Worm (Caenorhabditis elegans) whole organism, L1 larva: Measurements from ENCODE around the gene ttll-4.
A peak's percentile ranks its signal among the peaks of the same experiment; 100 is the strongest.

ENCODE experiments used
- F16B12.6 ChIP-seq: fragments of 150-350 bp; optimal IDR thresholded peaks from 2 replicates; lab custom pipeline; 2014; ENCODE audit warnings: missing biosample characterization, missing genetic modification characterization
- ceh-8 ChIP-seq: fragments of 200-800 bp; sonication (Bioruptor generic); optimal IDR thresholded peaks from 2 replicates; lab custom pipeline; 2018; ENCODE audit warnings: mild to moderate bottlenecking, missing genetic modification characterization, moderate library complexity, missing compliant biosample characterization
- ceh-82 ChIP-seq, 3 experiments: fragments of 150-350 bp in 1 of 3; sonication (generic microtip) in 2 of 3; optimal IDR thresholded peaks; 2 replicates each; lab custom pipeline; 2014 to 2017; ENCODE audit warnings: missing biosample characterization in 3 of 3, missing genetic modification characterization in 3 of 3
- ces-1 ChIP-seq: fragments of 150-350 bp; optimal IDR thresholded peaks from 2 replicates; lab custom pipeline; 2014; ENCODE audit warnings: missing biosample characterization, missing genetic modification reagents, missing genetic modification characterization
- dpl-1 ChIP-seq, 3 experiments: fragments of 150-350 bp in 2 of 3; sonication (generic microtip) in 1 of 3; optimal IDR thresholded peaks; 2 replicates each; lab custom pipeline; 2014 to 2017; ENCODE audit warnings: missing biosample characterization in 3 of 3, missing genetic modification characterization in 3 of 3, missing genetic modification reagents in 3 of 3
- dsc-1 ChIP-seq: sonication (generic microtip); optimal IDR thresholded peaks from 2 replicates; lab custom pipeline; 2016; ENCODE audit warnings: mild to moderate bottlenecking, missing genetic modification characterization, missing compliant biosample characterization
- efl-1 ChIP-seq, 4 experiments: fragments of 150-350 bp; optimal IDR thresholded peaks in 3 of 4; peaks in 1 of 4; 1 replicate in 1 of 4; 2 replicates in 3 of 4; lab custom pipeline; 2014; ENCODE audit warnings: missing biosample characterization in 2 of 4, missing genetic modification characterization in 2 of 4, missing genetic modification reagents in 2 of 4
- egl-13 ChIP-seq: sonication (generic microtip); optimal IDR thresholded peaks from 2 replicates; lab custom pipeline; 2016; ENCODE audit warnings: missing genotype, missing genetic modification reagents, missing genetic modification characterization, missing compliant biosample characterization
- elt-2 ChIP-seq: sonication (generic microtip); optimal IDR thresholded peaks from 2 replicates; lab custom pipeline; 2016; ENCODE audit warnings: missing genetic modification characterization, mild to moderate bottlenecking, inconsistent platforms, missing compliant biosample characterization, missing genetic modification reagents
- fkh-10 ChIP-seq: sonication (generic microtip); optimal IDR thresholded peaks from 2 replicates; lab custom pipeline; 2017; ENCODE audit warnings: missing biosample characterization, missing genetic modification reagents, missing genetic modification characterization
- fkh-8 ChIP-seq: sonication (generic microtip); optimal IDR thresholded peaks from 2 replicates; lab custom pipeline; 2016; ENCODE audit warnings: mild to moderate bottlenecking, missing genetic modification characterization, missing compliant biosample characterization
- grh-1 ChIP-seq: fragments of 200-800 bp; sonication (Bioruptor generic); IDR thresholded peaks from 2 replicates; pipeline ENCODE4 v1.3.6; 2022; ENCODE audit warnings: missing genetic modification reagents, missing genetic modification characterization, missing compliant biosample characterization
- hlh-4 ChIP-seq: sonication (generic microtip); optimal IDR thresholded peaks from 2 replicates; lab custom pipeline; 2016; ENCODE audit warnings: mild to moderate bottlenecking, missing genetic modification characterization, missing compliant biosample characterization
- irx-1 ChIP-seq: sonication (generic microtip); optimal IDR thresholded peaks from 2 replicates; lab custom pipeline; 2016; ENCODE audit warnings: missing genetic modification characterization, missing compliant biosample characterization
- lin-14 ChIP-seq: fragments of 200-800 bp; sonication (Bioruptor generic); optimal IDR thresholded peaks from 2 replicates; lab custom pipeline; 2018; ENCODE audit warnings: mild to moderate bottlenecking, missing genetic modification characterization, moderate library complexity, missing compliant biosample characterization
- lin-15B ChIP-seq: fragments of 150-350 bp; sonication (generic microtip); optimal IDR thresholded peaks from 3 replicates; lab custom pipeline; 2014; ENCODE audit warnings: missing biosample characterization, missing genetic modification characterization
- lin-35 ChIP-seq, 2 experiments: fragments of 150-350 bp; optimal IDR thresholded peaks; 2 replicates each; lab custom pipeline; 2014; ENCODE audit warnings: missing biosample characterization in 2 of 2, missing genetic modification characterization in 2 of 2, missing genetic modification reagents in 2 of 2
- lir-3 ChIP-seq: sonication (generic microtip); optimal IDR thresholded peaks from 2 replicates; lab custom pipeline; 2016; ENCODE audit warnings: mild to moderate bottlenecking, missing genetic modification characterization, moderate library complexity, missing compliant biosample characterization; ENCODE audit not compliant: poor library complexity
- lsy-2 ChIP-seq, 2 experiments: fragments of 150-350 bp; optimal IDR thresholded peaks; 2 replicates each; lab custom pipeline; 2014; ENCODE audit warnings: missing biosample characterization in 2 of 2, missing genetic modification characterization in 2 of 2
- mab-9 ChIP-seq: fragments of 200-800 bp; sonication (Bioruptor generic); IDR thresholded peaks from 2 replicates; pipeline ENCODE4 v1.3.6; 2022; ENCODE audit warnings: missing genetic modification reagents, missing genetic modification characterization, missing compliant biosample characterization
- mdl-1 ChIP-seq, 2 experiments: fragments of 150-350 bp; optimal IDR thresholded peaks; 2 replicates each; lab custom pipeline; 2014 to 2017; ENCODE audit warnings: missing biosample characterization in 2 of 2, missing genetic modification characterization in 2 of 2, inconsistent platforms in 1 of 2
- mep-1 ChIP-seq: fragments of 150-350 bp; optimal IDR thresholded peaks from 2 replicates; lab custom pipeline; 2014; ENCODE audit warnings: missing biosample characterization, missing genetic modification characterization
- nhr-19 ChIP-seq: fragments of 200-800 bp; sonication (Bioruptor generic); conservative IDR thresholded peaks from 2 replicates; pipeline ENCODE4 v1.3.6; 2022; ENCODE audit warnings: missing genetic modification characterization, missing compliant biosample characterization
- nhr-237 ChIP-seq: fragments of 150-350 bp; optimal IDR thresholded peaks from 2 replicates; lab custom pipeline; 2014; ENCODE audit warnings: missing biosample characterization, missing genetic modification characterization
- nhr-47 ChIP-seq: sonication (generic microtip); optimal IDR thresholded peaks from 2 replicates; lab custom pipeline; 2016; ENCODE audit warnings: mild to moderate bottlenecking, missing genetic modification characterization, moderate library complexity, missing compliant biosample characterization
- nhr-71 ChIP-seq: sonication (generic microtip); optimal IDR thresholded peaks from 2 replicates; lab custom pipeline; 2016; ENCODE audit warnings: mild to moderate bottlenecking, missing genetic modification characterization, moderate library complexity, missing compliant biosample characterization
- nhr-84 ChIP-seq: sonication (generic microtip); optimal IDR thresholded peaks from 2 replicates; lab custom pipeline; 2017; ENCODE audit warnings: missing biosample characterization, missing genetic modification characterization
- pax-3 ChIP-seq: fragments of 200-800 bp; sonication (Bioruptor generic); optimal IDR thresholded peaks from 2 replicates; lab custom pipeline; 2018; ENCODE audit warnings: mild to moderate bottlenecking, missing genetic modification characterization, moderate library complexity, missing compliant biosample characterization
- pqm-1 ChIP-seq: sonication (generic microtip); optimal IDR thresholded peaks from 3 replicates; lab custom pipeline; 2017; ENCODE audit warnings: missing biosample characterization, missing genetic modification characterization
- rnt-1 ChIP-seq: sonication (generic microtip); optimal IDR thresholded peaks from 2 replicates; lab custom pipeline; 2016; ENCODE audit warnings: mild to moderate bottlenecking, missing genetic modification characterization, moderate library complexity, missing compliant biosample characterization
- skn-1 ChIP-seq: fragments of 150-350 bp; optimal IDR thresholded peaks from 2 replicates; lab custom pipeline; 2014; ENCODE audit warnings: missing biosample characterization, missing genetic modification characterization
- snpc-4 ChIP-seq: fragments of 150-350 bp; optimal IDR thresholded peaks from 2 replicates; lab custom pipeline; 2014; ENCODE audit warnings: missing biosample characterization, missing genetic modification characterization
- snu-23 ChIP-seq: sonication (generic microtip); optimal IDR thresholded peaks from 2 replicates; lab custom pipeline; 2016; ENCODE audit warnings: missing genetic modification characterization, missing compliant biosample characterization
- sox-4 ChIP-seq: sonication (generic microtip); optimal IDR thresholded peaks from 2 replicates; lab custom pipeline; 2016; ENCODE audit warnings: missing genetic modification characterization, missing compliant biosample characterization
- swsn-7 ChIP-seq: sonication (generic microtip); optimal IDR thresholded peaks from 2 replicates; lab custom pipeline; 2016; ENCODE audit warnings: missing genetic modification characterization, missing compliant biosample characterization
- tbx-2 ChIP-seq: sonication (generic microtip); optimal IDR thresholded peaks from 2 replicates; lab custom pipeline; 2016; ENCODE audit warnings: missing genetic modification characterization, missing compliant biosample characterization
- tlp-1 ChIP-seq: fragments of 150-350 bp; optimal IDR thresholded peaks from 2 replicates; lab custom pipeline; 2014; ENCODE audit warnings: missing biosample characterization, missing genetic modification characterization
- unc-130 ChIP-seq: fragments of 150-350 bp; optimal IDR thresholded peaks from 2 replicates; lab custom pipeline; 2017; ENCODE audit warnings: missing biosample characterization, missing genetic modification characterization, inconsistent platforms
- unc-30 ChIP-seq: sonication (generic microtip); optimal IDR thresholded peaks from 2 replicates; lab custom pipeline; 2017; ENCODE audit warnings: missing biosample characterization, missing genetic modification characterization
- unc-86 ChIP-seq: sonication (generic microtip); optimal IDR thresholded peaks from 2 replicates; lab custom pipeline; 2016; ENCODE audit warnings: missing genetic modification characterization, missing compliant biosample characterization
- vab-15 ChIP-seq: sonication (generic microtip); optimal IDR thresholded peaks from 2 replicates; lab custom pipeline; 2017; ENCODE audit warnings: missing genotype, mild to moderate bottlenecking, missing genetic modification characterization, missing compliant biosample characterization
- ztf-11 ChIP-seq, 2 experiments: sonication (generic microtip); optimal IDR thresholded peaks; 2 replicates each; lab custom pipeline; 2016 to 2017; ENCODE audit warnings: missing genetic modification characterization in 2 of 2, missing biosample characterization in 1 of 2, missing compliant biosample characterization in 1 of 2
- ztf-4 ChIP-seq: fragments of 150-350 bp; optimal IDR thresholded peaks from 2 replicates; lab custom pipeline; 2014; ENCODE audit warnings: missing biosample characterization, missing genetic modification characterization

Gene ttll-4

DNA sequence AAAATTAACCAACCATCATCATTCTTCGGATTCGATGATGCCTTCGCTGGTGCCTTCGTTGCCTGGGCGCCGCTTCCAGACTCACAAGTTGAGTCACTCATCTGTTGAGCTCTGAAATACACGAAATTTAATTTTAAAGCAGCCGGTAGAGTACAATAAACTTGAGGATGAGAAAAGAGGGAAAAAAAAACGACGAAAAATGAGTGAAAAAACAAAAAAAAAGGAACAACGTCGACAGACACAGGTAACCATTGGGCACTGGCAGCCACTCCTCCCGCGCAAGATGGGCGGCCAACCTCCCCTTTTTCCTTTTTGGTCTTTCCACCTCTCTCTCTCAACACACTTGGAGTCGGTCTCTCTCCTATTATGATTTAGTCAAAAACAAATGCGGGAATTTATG lies 22.7 kb downstream of the ttll-4 start, which contains the start of gene K08E5.1 (continued):
- TF ChIP-seq egl-13 (tag; lab: Kevin White, UChicago), result no peak
- no peak for TF ChIP-seq grh-1 (GFP tag; lab: Robert Waterston, UW)

DNA sequence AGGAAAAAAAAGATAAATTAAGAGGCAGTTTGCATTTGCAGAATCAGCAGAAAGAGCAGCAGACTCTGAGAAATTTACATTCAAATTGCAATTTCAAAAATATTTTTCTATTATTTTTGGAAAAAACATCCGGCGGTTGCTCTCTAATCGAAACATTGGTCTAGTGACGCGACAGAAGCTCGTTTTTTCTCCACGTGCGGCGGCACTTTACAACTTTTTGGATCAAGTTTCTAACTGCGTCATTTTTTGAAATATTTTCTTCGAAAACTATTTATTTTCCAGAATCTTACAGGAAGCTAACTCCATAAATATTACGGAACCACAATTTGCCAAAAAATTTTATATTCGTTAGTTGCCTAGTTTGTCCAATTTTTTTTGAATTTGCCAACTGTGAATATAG lies 25.9 kb downstream of the ttll-4 start:
- TF ChIP-seq nhr-71, result peak; percentile 15
- no peak for TF ChIP-seq efl-1 (optimal IDR thresholded peaks at IDR 0.05; lab: Kevin White, UChicago)
- TF ChIP-seq efl-1 (GFP tag; optimal IDR thresholded peaks at IDR 0.05 in 1 of 2; lab: Kevin White, UChicago), result peak in 1 of 2 experiments; percentile 53
- no peak for TF ChIP-seq sox-4 (tag; lab: Kevin White, UChicago)
- no peak for TF ChIP-seq pax-3 (tag; lab: Kevin White, UChicago)
- TF ChIP-seq, all 84 proteins: peak for 2

DNA sequence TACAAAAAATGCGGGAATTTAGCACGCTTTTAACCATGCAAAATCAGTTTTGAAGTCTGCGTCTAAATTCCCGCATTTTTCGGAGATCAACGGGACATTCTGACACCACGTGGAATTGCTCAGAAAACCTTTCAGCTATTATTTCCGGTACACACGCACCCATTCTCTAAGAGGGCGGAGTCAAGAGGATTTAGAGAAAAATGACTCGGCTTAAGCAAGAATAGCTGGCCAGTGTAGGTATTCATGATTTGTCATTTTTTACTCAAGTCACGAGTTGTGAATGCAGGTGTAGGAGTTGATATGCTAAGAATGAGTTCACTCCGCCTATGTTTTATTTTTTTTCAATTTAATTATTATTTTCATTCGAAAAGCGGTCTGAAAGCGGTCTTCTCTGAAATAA lies 26.7 kb downstream of the ttll-4 start:
- TF ChIP-seq pax-3 (tag; lab: Kevin White, UChicago), result peak; percentile 40
- TF ChIP-seq sox-4 (tag; lab: Kevin White, UChicago), result peak; percentile 77
- no peak for TF ChIP-seq mab-9
- TF ChIP-seq fkh-8, result peak; percentile 93
- no peak for TF ChIP-seq vab-15 (tag; lab: Kevin White, UChicago)
- TF ChIP-seq lsy-2 (tag; optimal IDR thresholded peaks at IDR 0.05; lab: Kevin White, UChicago), result peak; percentile 14 to 44
- TF ChIP-seq hlh-4, result no peak
- TF ChIP-seq swsn-7 (tag; lab: Kevin White, UChicago), result peak; percentile 32
- no peak for TF ChIP-seq lir-3 (tag; lab: Kevin White, UChicago)
- no peak for TF ChIP-seq nhr-237 (tag; lab: Kevin White, UChicago)
- TF ChIP-seq skn-1 (tag; lab: Kevin White, UChicago), result no peak
- TF ChIP-seq lin-14 (GFP tag; lab: Kevin White, UChicago), result peak; percentile 51
- TF ChIP-seq nhr-47 (tag; lab: Kevin White, UChicago), result peak; percentile 61
- TF ChIP-seq lin-35 (GFP tag; optimal IDR thresholded peaks at IDR 0.05; lab: Kevin White, UChicago), result peak in 1 of 2 experiments; percentile 1
- TF ChIP-seq F16B12.6, result no peak
- TF ChIP-seq fkh-10 (GFP tag; lab: Kevin White, UChicago), result no peak
- no peak for TF ChIP-seq dpl-1 (GFP tag; optimal IDR thresholded peaks at IDR 0.05; lab: Kevin White, UChicago)
- TF ChIP-seq snu-23 (GFP tag; lab: Kevin White, UChicago), result peak; percentile 8
- TF ChIP-seq efl-1 (optimal IDR thresholded peaks at IDR 0.05; lab: Kevin White, UChicago), result no peak
- TF ChIP-seq efl-1 (GFP tag; optimal IDR thresholded peaks at IDR 0.05 in 1 of 2; lab: Kevin White, UChicago), result peak in 1 of 2 experiments; percentile 80
- TF ChIP-seq dsc-1 (tag; lab: Kevin White, UChicago), result peak; percentile 60
- TF ChIP-seq nhr-71, result peak; percentile 67
- no peak for TF ChIP-seq tlp-1 (tag; lab: Kevin White, UChicago)

DNA sequence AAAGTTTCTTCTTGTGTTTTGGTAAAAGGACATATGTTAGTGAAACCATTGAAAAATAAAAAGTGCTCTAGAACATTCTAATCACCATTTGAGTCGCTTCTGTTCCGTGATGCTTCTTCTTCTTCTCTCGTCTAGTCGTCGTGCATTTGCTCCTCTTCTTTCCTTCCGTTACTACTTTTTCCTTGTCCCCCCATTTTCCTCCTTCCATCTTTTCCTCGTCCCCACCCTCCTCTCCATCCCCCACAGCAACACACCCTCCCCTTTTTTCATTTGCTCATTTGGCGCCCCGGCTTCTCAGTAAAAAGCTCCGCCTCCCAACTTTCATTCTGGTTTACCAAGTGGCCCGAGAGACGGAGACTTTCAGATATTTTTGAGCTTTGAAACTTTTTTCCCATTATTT lies 27.7 kb downstream of the ttll-4 start:
- peak; percentile 13 for TF ChIP-seq snu-23 (GFP tag; lab: Kevin White, UChicago)
- no peak for TF ChIP-seq ztf-11 (tag; optimal IDR thresholded peaks at IDR 0.05; lab: Kevin White, UChicago)
- peak; percentile 35 for TF ChIP-seq fkh-10 (GFP tag; lab: Kevin White, UChicago)
- TF ChIP-seq unc-130 (tag; lab: Kevin White, UChicago), result no peak
- peak; percentile 88 for TF ChIP-seq lin-14 (GFP tag; lab: Kevin White, UChicago)
- TF ChIP-seq rnt-1 (tag; lab: Kevin White, UChicago), result peak; percentile 42
- TF ChIP-seq elt-2 (tag; lab: Kevin White, UChicago), result no peak
- no peak for TF ChIP-seq efl-1 (optimal IDR thresholded peaks at IDR 0.05; lab: Kevin White, UChicago)
- TF ChIP-seq efl-1 (GFP tag; optimal IDR thresholded peaks at IDR 0.05 in 1 of 2; lab: Kevin White, UChicago), result peak in 1 of 2 experiments; percentile 14
- no peak for TF ChIP-seq hlh-4
- no peak for TF ChIP-seq nhr-47 (tag; lab: Kevin White, UChicago)
- TF ChIP-seq irx-1 (tag; lab: Kevin White, UChicago), result no peak
- TF ChIP-seq pqm-1 (tag; lab: Kevin White, UChicago), result no peak
- no peak for TF ChIP-seq ceh-8 (GFP tag; lab: Kevin White, UChicago)
- TF ChIP-seq nhr-19 (GFP tag; lab: Robert Waterston, UW), result peak; percentile 29; the same call in 1 of the 2 replicates
- peak in 1 of 2 experiments; percentile 39 for TF ChIP-seq lin-35 (GFP tag; optimal IDR thresholded peaks at IDR 0.05; lab: Kevin White, UChicago)
- peak; percentile 11 for TF ChIP-seq mep-1 (tag; lab: Kevin White, UChicago)
- TF ChIP-seq mdl-1 (tag; optimal IDR thresholded peaks at IDR 0.05; lab: Kevin White, UChicago), result no peak
- no peak for TF ChIP-seq nhr-84 (tag; lab: Kevin White, UChicago)
- peak; percentile 31 for TF ChIP-seq nhr-71
- no peak for TF ChIP-seq snpc-4
- TF ChIP-seq egl-13 (tag; lab: Kevin White, UChicago), result no peak
- no peak for TF ChIP-seq lin-15B
- peak; percentile 8 for TF ChIP-seq ztf-4 (tag; lab: Kevin White, UChicago)
- no peak for TF ChIP-seq unc-86 (tag; lab: Kevin White, UChicago)
- peak; percentile 26 for TF ChIP-seq ces-1 (GFP tag; lab: Kevin White, UChicago)
- TF ChIP-seq ceh-82 (tag; optimal IDR thresholded peaks at IDR 0.05; lab: Kevin White, UChicago), result peak in 2 of 3 experiments; percentile 10 to 49
- TF ChIP-seq lsy-2 (tag; optimal IDR thresholded peaks at IDR 0.05; lab: Kevin White, UChicago), result peak in 1 of 2 experiments; percentile 26
- TF ChIP-seq pax-3 (tag; lab: Kevin White, UChicago), result no peak
- no peak for TF ChIP-seq unc-30 (tag; lab: Kevin White, UChicago)
- no peak for TF ChIP-seq nhr-237 (tag; lab: Kevin White, UChicago)
- TF ChIP-seq tbx-2 (tag; lab: Kevin White, UChicago), result no peak
